Worm (Caenorhabditis elegans): Measurements from ENCODE around the gene hrpa-1.

DNA sequence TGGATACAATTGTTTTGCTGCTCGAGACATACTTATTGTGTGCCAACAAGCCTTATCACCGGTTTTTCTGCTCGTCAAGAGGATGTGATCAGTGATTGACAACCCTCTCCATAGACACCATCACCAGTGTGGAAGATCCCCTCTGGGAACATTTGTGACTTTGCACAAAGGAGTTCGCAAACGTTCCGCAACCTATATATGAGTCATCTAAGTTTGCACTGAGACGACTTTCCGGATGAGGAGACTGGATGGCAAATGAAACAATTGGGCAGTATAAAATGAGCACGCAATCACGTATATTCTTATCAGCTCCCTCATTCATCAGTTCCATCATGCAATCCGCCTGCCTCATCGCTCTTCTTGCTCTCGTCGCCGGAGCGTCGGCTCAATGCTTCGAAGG is 38.2 kb downstream of the hrpa-1 start, which contains the start of gene W08E12.5:
- TF ChIP-seq nhr-129 (tag; optimal IDR thresholded peaks at IDR 0.05) (no peak), ztf-11 (tag; optimal IDR thresholded peaks at IDR 0.05) (no peak), ztf-4 (tag; optimal IDR thresholded peaks at IDR 0.05) (no peak), mbf-1 (tag; optimal IDR thresholded peaks at IDR 0.05) (no peak), nhr-237 (tag; optimal IDR thresholded peaks at IDR 0.05) (no peak), unc-62 (GFP tag; optimal IDR thresholded peaks at IDR 0.05) (no peak)
